Fruit fly (Drosophila melanogaster): Measurements from ENCODE around the gene Ir7f.

Gene Ir7f

dm6 chrX:7893411-7894122, 9.7 kb upstream of the Ir7f start, which contains the start of the genes CG45089, ND-MNLL and p115 (continued):
- TF ChIP-seq CG7963 (GFP tag; IDR thresholded peaks at IDR 0.05; ENCODE audit: partially characterized antibody) (0 out of 3 replicates have a peak, but pooled peaks have one; percentile 14), en (GFP tag; optimal IDR thresholded peaks at IDR 0.05) (no peak), sd (tag; optimal IDR thresholded peaks at IDR 0.05) (peak; percentile 13), dati (GFP tag; IDR thresholded peaks at IDR 0.05) (no peak), Ada2b (GFP tag; IDR thresholded peaks at IDR 0.05) (peak; percentile 42; the same call in 1 of the 2 replicates), Fer1 (GFP tag; optimal IDR thresholded peaks at IDR 0.05) (peak; percentile 63), CG34422 (GFP tag; IDR thresholded peaks at IDR 0.05) (peak; percentile 56; the same call in 1 of the 3 replicates), fd96Cb (tag; optimal IDR thresholded peaks at IDR 0.05) (peak; percentile 26), CG8290 (GFP tag; optimal IDR thresholded peaks at IDR 0.05) (peak; percentile 70), CG8290 (tag; optimal IDR thresholded peaks at IDR 0.05) (no peak), E2f2 (GFP tag; IDR thresholded peaks at IDR 0.05) (peak; percentile 47), trh (GFP tag; optimal IDR thresholded peaks at IDR 0.05) (no peak), dmrt99B (tag; optimal IDR thresholded peaks at IDR 0.05) (peak; percentile 36), gcm (GFP tag; optimal IDR thresholded peaks at IDR 0.05) (peak; percentile 46), row (GFP tag; IDR thresholded peaks at IDR 0.05) (peak; percentile 86), CG6272 (GFP tag; IDR thresholded peaks at IDR 0.05) (peak; percentile 42; the same call in 1 of the 2 replicates), CG8089 (GFP tag; optimal IDR thresholded peaks at IDR 0.05) (no peak), cato (GFP tag; optimal IDR thresholded peaks at IDR 0.05; ENCODE audit: borderline replicate concordance) (peak; percentile 26), Sox100B (GFP tag; optimal IDR thresholded peaks at IDR 0.05) (peak; percentile 45), HmgD (GFP tag; optimal IDR thresholded peaks at IDR 0.05) (no peak), CG30020 (tag; optimal IDR thresholded peaks at IDR 0.05) (peak; percentile 67), Usf (GFP tag; optimal IDR thresholded peaks at IDR 0.05) (no peak), odd (GFP tag; optimal IDR thresholded peaks at IDR 0.05) (no peak), CG7987 (GFP tag; optimal IDR thresholded peaks at IDR 0.05) (no peak), Antp (GFP tag; optimal IDR thresholded peaks at IDR 0.05) (peak; percentile 30), psq (GFP tag; optimal IDR thresholded peaks at IDR 0.05) (no peak), klu (GFP tag; IDR thresholded peaks at IDR 0.05) (peak; percentile 53), CG30403 (GFP tag; optimal IDR thresholded peaks at IDR 0.05) (peak; percentile 75), CG10959 (GFP tag; IDR thresholded peaks at IDR 0.05) (no peak), CG15073 (GFP tag; optimal IDR thresholded peaks at IDR 0.05) (no peak), CG12104 (GFP tag; optimal IDR thresholded peaks at IDR 0.05) (no peak), CG10321 (GFP tag; IDR thresholded peaks at IDR 0.05) (no peak), salm (tag; optimal IDR thresholded peaks at IDR 0.05) (no peak), CG3065 (GFP tag; optimal IDR thresholded peaks at IDR 0.05) (peak; percentile 14), Atf6 (GFP tag; IDR thresholded peaks at IDR 0.05) (no peak), CG32772 (GFP tag; IDR thresholded peaks at IDR 0.05) (peak; percentile 39; the same call in 1 of the 2 replicates), CG11696 (GFP tag; IDR thresholded peaks at IDR 0.05) (no peak), wor (GFP tag; IDR thresholded peaks at IDR 0.05) (no peak), CG7928 (GFP tag; optimal IDR thresholded peaks at IDR 0.05) (peak; percentile 82), pzg (GFP tag; optimal IDR thresholded peaks at IDR 0.05) (peak; percentile 59), eve (GFP tag; optimal IDR thresholded peaks at IDR 0.05) (no peak), CG11093 (GFP tag; IDR thresholded peaks at IDR 0.05) (no peak), tup (GFP tag; optimal IDR thresholded peaks at IDR 0.05) (peak; percentile 31), mam (GFP tag; optimal IDR thresholded peaks at IDR 0.05) (peak; percentile 56), H15 (GFP tag; IDR thresholded peaks at IDR 0.05) (0 out of 3 replicates have a peak, but pooled peaks have one; percentile 14), gsb-n (tag; optimal IDR thresholded peaks at IDR 0.05) (peak; percentile 6), run (tag; optimal IDR thresholded peaks at IDR 0.05) (no peak), CG15696 (tag; optimal IDR thresholded peaks at IDR 0.05) (peak; percentile 73), zen2 (GFP tag; IDR thresholded peaks at IDR 0.05; ENCODE audit: partially characterized antibody) (no peak; the same call in 2 of the 3 replicates), CG8388 (GFP tag; optimal IDR thresholded peaks at IDR 0.05) (peak; percentile 52)
